Fruit fly (Drosophila melanogaster) whole organism, wandering third instar larva: ENCODE results near the gene RpS17.

Source experiments
- Abd-B ChIP-seq: fragments of >200 bp; optimal IDR thresholded peaks from 2 replicates; lab custom pipeline; 2017; ENCODE audit warnings: missing biosample characterization, missing genetic modification characterization
- CG32264 ChIP-seq: fragments of 200-800 bp; sonication (Bioruptor generic); optimal IDR thresholded peaks from 2 replicates; lab custom pipeline; 2016; ENCODE audit warnings: missing biosample characterization, missing genetic modification characterization
- CG9705 ChIP-seq: fragments of 200-800 bp; sonication (Bioruptor generic); optimal IDR thresholded peaks from 2 replicates; lab custom pipeline; 2018; ENCODE audit warnings: missing biosample characterization, mild to moderate bottlenecking, missing genetic modification characterization
- CrebA ChIP-seq: fragments of 200-800 bp; sonication (Bioruptor generic); optimal IDR thresholded peaks from 2 replicates; lab custom pipeline; 2016; ENCODE audit warnings: missing biosample characterization, mild to moderate bottlenecking, missing genetic modification characterization, borderline replicate concordance
- Dfd ChIP-seq: fragments of >200 bp; optimal IDR thresholded peaks from 2 replicates; lab custom pipeline; 2017; ENCODE audit warnings: missing biosample characterization, missing genetic modification characterization
- Dif ChIP-seq: fragments of 200-275, 200-300 bp; sonication (Bioruptor generic); optimal IDR thresholded peaks from 2 replicates; lab custom pipeline; 2018; ENCODE audit warnings: missing biosample characterization, missing genetic modification characterization; ENCODE audit not compliant: partially characterized antibody
- GATAd ChIP-seq: sonication (Bioruptor generic); optimal IDR thresholded peaks from 2 replicates; lab custom pipeline; 2016; ENCODE audit warnings: missing biosample characterization, missing genetic modification characterization
- HLH106 ChIP-seq: fragments of 200-800 bp; optimal IDR thresholded peaks from 3 replicates; lab custom pipeline; 2019; ENCODE audit warnings: missing biosample characterization, mild to moderate bottlenecking, missing genetic modification characterization, moderate library complexity
- Hnf4 ChIP-seq: fragments of 200-800 bp; sonication (Bioruptor generic); optimal IDR thresholded peaks from 2 replicates; lab custom pipeline; 2016; ENCODE audit warnings: missing biosample characterization, mild to moderate bottlenecking, missing genetic modification characterization
- Hr83 ChIP-seq: fragments of 200-300 bp; sonication (Bioruptor generic); optimal IDR thresholded peaks from 2 replicates; lab custom pipeline; 2016; ENCODE audit warnings: missing biosample characterization, mild to moderate bottlenecking, missing genetic modification characterization, moderate library complexity; ENCODE audit not compliant: poor library complexity, severe bottlenecking
- Jra ChIP-seq: sonication (Bioruptor generic); optimal IDR thresholded peaks from 2 replicates; lab custom pipeline; 2016; ENCODE audit warnings: missing biosample characterization, missing genetic modification characterization
- Mio ChIP-seq: sonication (Bioruptor generic); optimal IDR thresholded peaks from 2 replicates; lab custom pipeline; 2016; ENCODE audit warnings: missing biosample characterization, missing genetic modification characterization
- Myc ChIP-seq: fragments of >200 bp; optimal IDR thresholded peaks from 2 replicates; lab custom pipeline; 2017
- N ChIP-seq: fragments of >200 bp; optimal IDR thresholded peaks from 2 replicates; lab custom pipeline; 2018; ENCODE audit warnings: missing biosample characterization, missing external identifiers, missing genetic modification characterization
- OdsH ChIP-seq: fragments of 200-800 bp; sonication (Bioruptor generic); optimal IDR thresholded peaks from 2 replicates; lab custom pipeline; 2016; ENCODE audit warnings: missing biosample characterization, mild to moderate bottlenecking, missing genetic modification characterization
- Rel ChIP-seq, 2 experiments: fragments of 200-800 bp; sonication (Bioruptor generic) in 1 of 2; optimal IDR thresholded peaks; 2 replicates in 1 of 2; 3 replicates in 1 of 2; lab custom pipeline; 2016 to 2019; ENCODE audit warnings: mild to moderate bottlenecking in 2 of 2, missing biosample characterization in 2 of 2, missing genetic modification characterization in 2 of 2, moderate library complexity in 1 of 2
- Sp1 ChIP-seq: fragments of 200-800 bp; sonication (Bioruptor generic); optimal IDR thresholded peaks from 3 replicates; lab custom pipeline; 2019; ENCODE audit warnings: missing biosample characterization, mild to moderate bottlenecking, missing genetic modification characterization, moderate library complexity
- Vsx2 ChIP-seq: fragments of 200-300, 225-300 bp; sonication (Bioruptor generic); optimal IDR thresholded peaks from 2 replicates; lab custom pipeline; 2018; ENCODE audit warnings: missing biosample characterization, missing genetic modification characterization; ENCODE audit not compliant: partially characterized antibody
- br ChIP-seq: fragments of 200-800 bp; sonication (Bioruptor generic); optimal IDR thresholded peaks from 2 replicates; lab custom pipeline; 2016; ENCODE audit warnings: missing biosample characterization, missing genetic modification characterization
- brk ChIP-seq: fragments of 200-800 bp; sonication (Bioruptor generic); optimal IDR thresholded peaks from 2 replicates; lab custom pipeline; 2016; ENCODE audit warnings: missing biosample characterization, mild to moderate bottlenecking, missing genetic modification characterization
- dl ChIP-seq, 2 experiments: fragments of 175-275, 200-275 bp in 1 of 2; fragments of 200-275 bp in 1 of 2; sonication (Bioruptor generic); optimal IDR thresholded peaks; lab custom pipeline; 2018; ENCODE audit warnings: mild to moderate bottlenecking in 2 of 2, missing biosample characterization in 2 of 2, missing genetic modification characterization in 2 of 2, moderate library complexity in 2 of 2; ENCODE audit not compliant: partially characterized antibody in 2 of 2, insufficient read depth in 1 of 2
- dmrt93B ChIP-seq: fragments of 200-800 bp; sonication (Bioruptor generic); optimal IDR thresholded peaks from 2 replicates; lab custom pipeline; 2018; ENCODE audit warnings: missing biosample characterization, mild to moderate bottlenecking, missing genetic modification characterization
- dsf ChIP-seq: sonication (Bioruptor generic); optimal IDR thresholded peaks from 2 replicates; lab custom pipeline; 2016; ENCODE audit warnings: missing biosample characterization, missing genetic modification characterization, borderline replicate concordance
- ey ChIP-seq: fragments of 200-800 bp; sonication (Bioruptor generic); optimal IDR thresholded peaks from 2 replicates; lab custom pipeline; 2016; ENCODE audit warnings: missing biosample characterization, missing genetic modification characterization
- foxo ChIP-seq, 2 experiments: fragments of 200-800 bp; sonication (Bioruptor generic); optimal IDR thresholded peaks; 2 replicates in 1 of 2; 3 replicates in 1 of 2; lab custom pipeline; 2016 to 2017; ENCODE audit warnings: missing biosample characterization in 2 of 2, missing genetic modification characterization in 2 of 2
- fru ChIP-seq: fragments of 200-800 bp; sonication (Bioruptor generic); optimal IDR thresholded peaks from 3 replicates; lab custom pipeline; 2016; ENCODE audit warnings: missing biosample characterization, mild to moderate bottlenecking, missing genetic modification characterization
- h ChIP-seq: fragments of 200-800 bp; sonication (Bioruptor generic); optimal IDR thresholded peaks from 3 replicates; lab custom pipeline; 2016; ENCODE audit warnings: missing biosample characterization, mild to moderate bottlenecking, missing genetic modification characterization
- jim ChIP-seq: fragments of 175-275, 200-325 bp; sonication (Bioruptor generic); optimal IDR thresholded peaks from 2 replicates; lab custom pipeline; 2016; ENCODE audit warnings: missing biosample characterization, mild to moderate bottlenecking, missing genetic modification characterization
- lola ChIP-seq: fragments of >200 bp; optimal IDR thresholded peaks from 2 replicates; lab custom pipeline; 2017; ENCODE audit warnings: missing biosample characterization, missing genetic modification characterization
- pan ChIP-seq: fragments of >200 bp; optimal IDR thresholded peaks from 2 replicates; lab custom pipeline; 2017
- psq ChIP-seq: fragments of 200-800 bp; sonication (Bioruptor generic); optimal IDR thresholded peaks from 3 replicates; lab custom pipeline; 2017; ENCODE audit warnings: missing biosample characterization, mild to moderate bottlenecking, missing genetic modification characterization, moderate library complexity
- rgr ChIP-seq: fragments of 200-800 bp; sonication (Bioruptor generic); optimal IDR thresholded peaks from 3 replicates; lab custom pipeline; 2016; ENCODE audit warnings: missing biosample characterization, mild to moderate bottlenecking, missing genetic modification characterization
- sage ChIP-seq: fragments of 200-800 bp; sonication (Bioruptor generic); optimal IDR thresholded peaks from 2 replicates; lab custom pipeline; 2016; ENCODE audit warnings: missing biosample characterization, mild to moderate bottlenecking, missing genetic modification characterization
- sv ChIP-seq: fragments of 200-800 bp; sonication (Bioruptor generic); optimal IDR thresholded peaks from 3 replicates; lab custom pipeline; 2016; ENCODE audit warnings: missing biosample characterization, missing genetic modification characterization
- tai ChIP-seq: sonication (Bioruptor generic); optimal IDR thresholded peaks from 2 replicates; lab custom pipeline; 2016; ENCODE audit warnings: missing biosample characterization, missing genetic modification characterization
- usp ChIP-seq: fragments of >200 bp; optimal IDR thresholded peaks from 2 replicates; lab custom pipeline; 2017; ENCODE audit warnings: missing biosample characterization, missing genetic modification characterization
- woc ChIP-seq: sonication (Bioruptor generic); optimal IDR thresholded peaks from 2 replicates; lab custom pipeline; 2016; ENCODE audit warnings: missing biosample characterization, mild to moderate bottlenecking, missing genetic modification characterization

RpS17 gene

DNA sequence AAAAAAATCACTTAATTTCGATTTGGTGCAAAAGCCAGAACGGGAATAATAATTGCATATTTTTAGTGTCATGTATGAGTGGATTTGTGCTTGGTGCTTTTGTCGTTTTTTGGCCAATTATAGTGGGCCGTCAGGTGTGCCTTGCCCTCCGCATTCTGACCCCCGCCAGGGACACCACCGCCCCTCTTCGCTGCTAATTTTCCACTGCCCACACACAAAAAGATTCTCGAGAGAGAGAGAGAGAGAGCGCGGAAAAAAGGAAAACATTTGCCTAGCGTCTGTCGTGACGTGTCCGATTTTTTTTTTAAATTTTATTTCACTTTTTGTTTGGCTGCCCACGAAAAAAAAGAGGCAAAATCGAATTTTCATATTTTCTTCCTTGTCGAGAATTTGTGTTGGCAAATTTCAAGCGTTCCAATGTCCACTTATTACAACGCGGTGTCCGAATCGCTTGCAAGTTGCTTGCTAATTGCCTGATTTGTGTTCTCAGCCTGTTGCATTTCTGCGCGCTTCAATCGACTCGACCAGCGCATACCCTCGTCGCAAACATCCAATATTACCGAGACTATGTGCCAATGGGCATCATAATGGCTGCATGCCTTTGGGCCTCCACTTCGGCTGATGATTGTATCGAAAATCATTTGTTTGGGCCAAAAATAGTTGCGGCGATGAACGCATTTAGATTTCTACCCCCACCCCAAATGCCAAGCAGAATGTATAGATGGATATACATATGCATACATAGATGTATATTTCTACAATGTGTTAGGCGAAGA lies 2.4 kb upstream of the RpS17 start:
- TF ChIP-seq pan (lab: Kevin White, UChicago) (no peak), Dif (GFP tag; lab: Kevin White, UChicago) (peak; percentile 7)
- TF ChIP-seq, all 38 proteins: peak for 1

DNA sequence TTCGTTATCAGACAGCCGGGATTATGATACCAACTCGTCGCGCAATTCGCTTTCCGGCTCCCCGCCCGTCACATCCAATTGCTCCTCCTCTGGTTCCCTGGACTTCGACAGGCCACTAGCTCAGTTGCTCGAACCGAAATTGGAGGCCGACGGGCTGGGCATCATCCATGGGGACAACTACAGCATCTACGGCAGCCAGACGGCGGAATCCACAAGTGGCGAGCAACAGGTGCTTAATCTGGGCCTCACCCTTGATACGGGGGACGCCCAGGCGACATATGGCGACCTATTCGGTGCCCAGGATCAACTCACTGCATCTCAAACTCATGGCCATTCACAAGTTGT lies 959 bp upstream of the RpS17 start:
- TF ChIP-seq Dif (GFP tag; lab: Kevin White, UChicago) (no peak), CG9705 (no peak), Vsx2 (GFP tag; lab: Kevin White, UChicago) (no peak), CG32264 (GFP tag; lab: Kevin White, UChicago) (no peak), Dfd (GFP tag; lab: Kevin White, UChicago) (no peak), woc (GFP tag; lab: Kevin White, UChicago) (no peak), Hr83 (GFP tag; lab: Kevin White, UChicago) (no peak), sv (GFP tag; lab: Kevin White, UChicago) (no peak), lola (GFP tag; lab: Kevin White, UChicago) (no peak), pan (lab: Kevin White, UChicago) (no peak), h (GFP tag; lab: Kevin White, UChicago) (no peak), usp (GFP tag; lab: Kevin White, UChicago) (no peak), psq (GFP tag; lab: Kevin White, UChicago) (no peak), HLH106 (tag; lab: Kevin White, UChicago) (no peak), Abd-B (GFP tag; lab: Kevin White, UChicago) (no peak), fru (GFP tag; lab: Kevin White, UChicago) (no peak)

DNA sequence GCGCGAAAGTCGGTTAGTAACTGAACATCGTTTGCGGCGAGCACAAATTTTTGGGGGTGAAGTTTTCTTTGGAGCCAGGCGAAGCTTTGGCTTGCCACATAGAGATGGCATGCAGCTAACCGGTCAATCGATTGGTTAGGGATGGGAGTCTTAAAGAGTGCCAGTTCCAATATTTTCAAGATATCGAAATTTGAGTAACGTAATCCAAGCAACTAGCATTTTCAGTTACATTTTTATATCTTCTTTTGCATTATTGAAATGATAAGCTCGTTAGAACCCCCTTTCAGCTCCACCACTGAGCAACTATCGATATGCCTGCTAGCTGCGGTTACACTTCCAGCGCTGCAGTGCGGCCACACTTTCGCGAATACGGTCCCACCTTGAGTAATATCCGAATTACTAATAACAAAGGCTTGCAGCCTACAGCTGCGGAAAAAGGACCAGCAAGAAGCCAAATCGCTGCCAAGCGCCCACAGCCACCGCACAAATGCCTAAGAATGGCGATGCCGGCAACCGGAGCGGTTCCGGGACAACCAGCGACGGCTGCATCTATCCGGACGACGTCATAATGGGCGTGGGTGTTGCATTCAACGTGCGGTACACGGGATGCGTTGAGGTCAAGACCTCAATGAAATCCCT lies 2.8 kb downstream of the RpS17 start, which contains the start of the genes Atat and Shc:
TSS of gene Atat (minus strand) at position 103 of the 639 bp plus-strand sequence.
TSS of gene Shc (plus strand) at position 355 of the 639 bp plus-strand sequence.
- TF ChIP-seq Hr83 (GFP tag; lab: Kevin White, UChicago) (peak; percentile 98), CG9705 (peak; percentile 99), rgr (peak; percentile 99), Vsx2 (GFP tag; lab: Kevin White, UChicago) (no peak), lola (GFP tag; lab: Kevin White, UChicago) (no peak), sv (GFP tag; lab: Kevin White, UChicago) (peak; percentile 99), Jra (GFP tag; lab: Kevin White, UChicago) (peak; percentile 98), pan (lab: Kevin White, UChicago) (no peak), N (GFP tag; lab: Kevin White, UChicago) (no peak), h (GFP tag; lab: Kevin White, UChicago) (peak; percentile 99), psq (GFP tag; lab: Kevin White, UChicago) (peak; percentile 97), usp (GFP tag; lab: Kevin White, UChicago) (peak; percentile 11), Dfd (GFP tag; lab: Kevin White, UChicago) (peak; percentile 97), dl (GFP tag; optimal IDR thresholded peaks at IDR 0.05; lab: Kevin White, UChicago; ENCODE audit: insufficient read depth in 1 of 2, partially characterized antibody in 2 of 2) (no peak), OdsH (peak; percentile 99), Hnf4 (GFP tag; lab: Kevin White, UChicago) (peak; percentile 99), fru (GFP tag; lab: Kevin White, UChicago) (peak; percentile 99), Myc (lab: Kevin White, UChicago) (peak; percentile 20), HLH106 (tag; lab: Kevin White, UChicago) (peak; percentile 99), br (GFP tag; lab: Kevin White, UChicago) (peak; percentile 99), Dif (GFP tag; lab: Kevin White, UChicago) (no peak), sage (GFP tag; lab: Kevin White, UChicago) (peak; percentile 91), Mio (GFP tag; lab: Kevin White, UChicago) (peak; percentile 94), GATAd (peak; percentile 97), CrebA (GFP tag; lab: Kevin White, UChicago) (no peak), dmrt93B (GFP tag; lab: Kevin White, UChicago) (peak; percentile 100), Sp1 (GFP tag; lab: Kevin White, UChicago) (peak; percentile 98), jim (GFP tag; lab: Kevin White, UChicago) (peak; percentile 94), dsf (GFP tag; lab: Kevin White, UChicago) (peak; percentile 97), brk (GFP tag; lab: Kevin White, UChicago) (peak; percentile 93), ey (GFP tag; lab: Kevin White, UChicago) (peak; percentile 99), Abd-B (GFP tag; lab: Kevin White, UChicago) (no peak), CG32264 (GFP tag; lab: Kevin White, UChicago) (peak; percentile 97), woc (GFP tag; lab: Kevin White, UChicago) (peak; percentile 99), tai (peak; percentile 99), foxo (GFP tag; optimal IDR thresholded peaks at IDR 0.05; lab: Kevin White, UChicago) (peak; percentile 91 to 99), Rel (GFP tag; optimal IDR thresholded peaks at IDR 0.05; lab: Kevin White, UChicago) (peak; percentile 50), Rel (tag; optimal IDR thresholded peaks at IDR 0.05; lab: Kevin White, UChicago) (peak; percentile 91)
